Worm (Caenorhabditis elegans) whole organism, L4/young adult: ENCODE measurements around the gene Y22D7AR.3.

Experiments used
- W03F9.2 ChIP-seq: fragments of 150-350 bp; optimal IDR thresholded peaks from 2 replicates; lab custom pipeline; 2014; ENCODE audit warnings: missing biosample characterization, missing genetic modification characterization
- dao-5 ChIP-seq: sonication (generic microtip); optimal IDR thresholded peaks from 2 replicates; lab custom pipeline; 2016; ENCODE audit warnings: missing genotype, missing genetic modification characterization, moderate library complexity, missing compliant biosample characterization

DNA sequence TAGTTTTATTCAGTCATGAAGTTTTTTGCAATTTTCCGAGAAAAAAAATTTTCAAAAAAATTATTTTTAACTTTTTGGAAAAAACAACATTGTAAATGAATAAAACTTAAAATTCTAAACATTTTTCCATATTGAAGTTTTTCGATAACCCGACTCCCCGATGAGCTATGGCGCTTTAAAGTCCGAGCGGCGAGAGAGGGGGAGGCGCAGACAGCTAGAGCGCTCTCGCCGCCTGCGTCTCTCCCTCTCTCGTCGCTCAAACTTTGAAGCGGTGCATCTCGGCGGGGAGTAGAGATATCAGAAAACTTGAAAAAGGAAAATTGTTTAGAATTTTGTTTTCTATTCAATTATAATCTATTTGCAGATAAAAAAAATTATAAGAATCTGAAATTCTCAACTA, 27.3 kb downstream of the Y22D7AR.3 start:
- no peak for TF ChIP-seq dao-5 (tag; lab: Kevin White, UChicago)
- no peak for TF ChIP-seq W03F9.2 (tag; lab: Kevin White, UChicago)
